Worm (Caenorhabditis elegans) whole organism, mixed stage, embryonic: ENCODE results near the gene T05C12.11.

Source experiments
- M03D4.4 ChIP-seq: sonication (generic microtip); optimal IDR thresholded peaks from 2 replicates; lab custom pipeline; 2017; ENCODE audit warnings: mild to moderate bottlenecking, missing genetic modification characterization, missing compliant biosample characterization
- bed-3 ChIP-seq: fragments of 200-800 bp; sonication (Bioruptor generic); optimal IDR thresholded peaks from 3 replicates; lab custom pipeline; 2018; ENCODE audit warnings: mild to moderate bottlenecking, missing genetic modification characterization, moderate library complexity, missing compliant biosample characterization
- blmp-1 ChIP-seq: fragments of 150-350 bp; optimal IDR thresholded peaks from 2 replicates; lab custom pipeline; 2014; ENCODE audit warnings: missing biosample characterization, missing genetic modification characterization
- ceh-39 ChIP-seq: fragments of 150-350 bp; optimal IDR thresholded peaks from 2 replicates; lab custom pipeline; 2014; ENCODE audit warnings: missing biosample characterization, missing genetic modification characterization
- ceh-43 ChIP-seq: fragments of 200-800 bp; sonication (Bioruptor generic); optimal IDR thresholded peaks from 2 replicates; lab custom pipeline; 2018; ENCODE audit warnings: mild to moderate bottlenecking, missing genetic modification characterization, moderate library complexity, missing compliant biosample characterization
- ces-1 ChIP-seq: fragments of 150-350 bp; optimal IDR thresholded peaks from 2 replicates; lab custom pipeline; 2014; ENCODE audit warnings: missing biosample characterization, missing genetic modification reagents, missing genetic modification characterization
- cnd-1 ChIP-seq: fragments of 200-800 bp; sonication (Bioruptor generic); optimal IDR thresholded peaks from 2 replicates; lab custom pipeline; 2018; ENCODE audit warnings: mild to moderate bottlenecking, missing genetic modification characterization, missing compliant biosample characterization
- drap-1 ChIP-seq: fragments of 200-800 bp; sonication (Bioruptor generic); optimal IDR thresholded peaks from 3 replicates; lab custom pipeline; 2018; ENCODE audit warnings: mild to moderate bottlenecking, missing genetic modification characterization, missing compliant biosample characterization
- elt-1 ChIP-seq: sonication (generic microtip); optimal IDR thresholded peaks from 2 replicates; lab custom pipeline; 2017; ENCODE audit warnings: missing genetic modification characterization, mild to moderate bottlenecking, missing compliant biosample characterization, antibody characterized with exemption, moderate library complexity, borderline replicate concordance; ENCODE audit not compliant: insufficient read depth
- elt-3 ChIP-seq: fragments of 150-350 bp; optimal IDR thresholded peaks from 2 replicates; lab custom pipeline; 2014; ENCODE audit warnings: missing biosample characterization, missing genetic modification characterization
- flh-1 ChIP-seq: fragments of 200-800 bp; sonication (Bioruptor generic); optimal IDR thresholded peaks from 2 replicates; lab custom pipeline; 2018; ENCODE audit warnings: mild to moderate bottlenecking, missing genetic modification characterization, moderate library complexity, missing compliant biosample characterization
- ham-2 ChIP-seq: fragments of 200-800 bp; sonication (Bioruptor generic); optimal IDR thresholded peaks from 2 replicates; lab custom pipeline; 2018; ENCODE audit warnings: mild to moderate bottlenecking, missing genetic modification characterization, missing compliant biosample characterization
- lin-13 ChIP-seq: fragments of 150-350 bp; optimal IDR thresholded peaks from 2 replicates; lab custom pipeline; 2014; ENCODE audit warnings: missing biosample characterization, missing genetic modification characterization
- lin-32 ChIP-seq: fragments of 200-800 bp; sonication (Bioruptor generic); optimal IDR thresholded peaks from 2 replicates; lab custom pipeline; 2018; ENCODE audit warnings: mild to moderate bottlenecking, missing genetic modification characterization, missing compliant biosample characterization
- lsy-2 ChIP-seq: fragments of 150-350 bp; optimal IDR thresholded peaks from 2 replicates; lab custom pipeline; 2014; ENCODE audit warnings: missing biosample characterization, missing genetic modification characterization
- mab-5 ChIP-seq: fragments of 150-350 bp; optimal IDR thresholded peaks from 2 replicates; lab custom pipeline; 2014; ENCODE audit warnings: missing biosample characterization, missing genetic modification characterization
- mep-1 ChIP-seq: fragments of 150-350 bp; optimal IDR thresholded peaks from 2 replicates; lab custom pipeline; 2017; ENCODE audit warnings: missing biosample characterization, missing genetic modification reagents, missing genetic modification characterization, inconsistent platforms
- mls-2 ChIP-seq: sonication (generic microtip); optimal IDR thresholded peaks from 2 replicates; lab custom pipeline; 2016; ENCODE audit warnings: mild to moderate bottlenecking, missing genetic modification characterization, moderate library complexity, missing compliant biosample characterization
- nhr-12 ChIP-seq: fragments of 150-350 bp; optimal IDR thresholded peaks from 2 replicates; lab custom pipeline; 2014; ENCODE audit warnings: missing biosample characterization, missing genetic modification characterization
- nhr-2 ChIP-seq: fragments of 150-350 bp; optimal IDR thresholded peaks from 2 replicates; lab custom pipeline; 2014; ENCODE audit warnings: missing biosample characterization, missing genetic modification characterization
- nhr-237 ChIP-seq: fragments of 150-350 bp; optimal IDR thresholded peaks from 2 replicates; lab custom pipeline; 2014; ENCODE audit warnings: missing biosample characterization, missing genetic modification characterization
- nhr-28 ChIP-seq: fragments of 150-350 bp; optimal IDR thresholded peaks from 2 replicates; lab custom pipeline; 2014; ENCODE audit warnings: missing biosample characterization, missing genetic modification characterization
- nhr-76 ChIP-seq: sonication (generic microtip); optimal IDR thresholded peaks from 2 replicates; lab custom pipeline; 2017; ENCODE audit warnings: missing biosample characterization, missing genetic modification characterization
- pha-4 ChIP-seq: fragments of 150-350 bp; optimal IDR thresholded peaks from 2 replicates; lab custom pipeline; 2018; ENCODE audit warnings: missing biosample characterization, missing genetic modification reagents, missing genetic modification characterization
- sem-2 ChIP-seq: fragments of 200-800 bp; sonication (Bioruptor generic); optimal IDR thresholded peaks from 2 replicates; lab custom pipeline; 2018; ENCODE audit warnings: mild to moderate bottlenecking, missing genetic modification characterization, missing compliant biosample characterization
- snpc-4 ChIP-seq: fragments of 150-350 bp; optimal IDR thresholded peaks from 2 replicates; lab custom pipeline; 2014; ENCODE audit warnings: missing biosample characterization, missing genetic modification characterization
- sptf-1 ChIP-seq: sonication (generic microtip); optimal IDR thresholded peaks from 2 replicates; lab custom pipeline; 2017; ENCODE audit warnings: mild to moderate bottlenecking, missing genetic modification characterization, moderate library complexity, missing compliant biosample characterization
- tbx-8 ChIP-seq: fragments of 200-800 bp; sonication (Bioruptor generic); optimal IDR thresholded peaks from 2 replicates; lab custom pipeline; 2018; ENCODE audit warnings: mild to moderate bottlenecking, missing genetic modification characterization, moderate library complexity, missing compliant biosample characterization
- unc-120 ChIP-seq: sonication (generic microtip); optimal IDR thresholded peaks from 2 replicates; lab custom pipeline; 2017; ENCODE audit warnings: missing genetic modification characterization, missing compliant biosample characterization; ENCODE audit not compliant: poor library complexity, severe bottlenecking
- unc-62 ChIP-seq: fragments of 150-350 bp; optimal IDR thresholded peaks from 2 replicates; lab custom pipeline; 2014; ENCODE audit warnings: missing biosample characterization, missing genetic modification reagents, missing genetic modification characterization
- zip-8 ChIP-seq: fragments of 150-350 bp; optimal IDR thresholded peaks from 2 replicates; lab custom pipeline; 2014; ENCODE audit warnings: missing biosample characterization, missing genetic modification characterization
- ztf-11 ChIP-seq: fragments of 150-350 bp; optimal IDR thresholded peaks from 2 replicates; lab custom pipeline; 2014; ENCODE audit warnings: missing biosample characterization, missing genetic modification characterization

T05C12.11 gene

ce11 chrII:8181437-8181836, 11.2 kb upstream of the T05C12.11 start, which contains the start of gene dylt-3:
dylt-3 (plus strand) TSS chrII:8181737.
- no peak for TF ChIP-seq bed-3 (GFP tag; lab: Kevin White, UChicago)
- TF ChIP-seq elt-1 (tag; lab: Kevin White, UChicago), result no peak
- no peak for TF ChIP-seq mep-1 (tag; lab: Kevin White, UChicago)
- TF ChIP-seq ceh-39 (tag; lab: Kevin White, UChicago), result no peak
- TF ChIP-seq lin-13 (tag; lab: Kevin White, UChicago), result no peak
- TF ChIP-seq mab-5, result no peak
- TF ChIP-seq ces-1 (GFP tag; lab: Kevin White, UChicago), result no peak
- TF ChIP-seq nhr-237 (tag; lab: Kevin White, UChicago), result no peak
- no peak for TF ChIP-seq M03D4.4 (tag; lab: Kevin White, UChicago)
- no peak for TF ChIP-seq nhr-2 (tag; lab: Kevin White, UChicago)
- no peak for TF ChIP-seq snpc-4 (tag; lab: Kevin White, UChicago)
- no peak for TF ChIP-seq sem-2 (GFP tag; lab: Kevin White, UChicago)
- no peak for TF ChIP-seq ztf-11 (tag; lab: Kevin White, UChicago)
- no peak for TF ChIP-seq elt-3 (tag; lab: Kevin White, UChicago)
- no peak for TF ChIP-seq blmp-1 (tag; lab: Kevin White, UChicago)
- TF ChIP-seq nhr-28 (tag; lab: Kevin White, UChicago), result no peak
- TF ChIP-seq cnd-1, result no peak
- TF ChIP-seq unc-120, result no peak
- no peak for TF ChIP-seq unc-62
- TF ChIP-seq sptf-1, result no peak

ce11 chrII:8180281-8180680, 10.0 kb upstream of the T05C12.11 start, which contains the start of gene T05C12.4:
T05C12.4 (minus strand) TSS chrII:8180381.
- TF ChIP-seq blmp-1 (tag; lab: Kevin White, UChicago), result no peak
- TF ChIP-seq pha-4 (tag; lab: Kevin White, UChicago), result no peak
- no peak for TF ChIP-seq unc-62
- no peak for TF ChIP-seq ham-2 (GFP tag; lab: Kevin White, UChicago)
- TF ChIP-seq lin-13 (tag; lab: Kevin White, UChicago), result no peak
- TF ChIP-seq tbx-8 (GFP tag; lab: Kevin White, UChicago), result no peak
- TF ChIP-seq bed-3 (GFP tag; lab: Kevin White, UChicago), result no peak
- TF ChIP-seq ceh-43, result no peak
- no peak for TF ChIP-seq elt-3 (tag; lab: Kevin White, UChicago)
- no peak for TF ChIP-seq flh-1 (GFP tag; lab: Kevin White, UChicago)
- TF ChIP-seq nhr-28 (tag; lab: Kevin White, UChicago), result no peak
- no peak for TF ChIP-seq drap-1
- no peak for TF ChIP-seq sptf-1
- TF ChIP-seq lsy-2 (tag; lab: Kevin White, UChicago), result no peak
- no peak for TF ChIP-seq nhr-237 (tag; lab: Kevin White, UChicago)
- TF ChIP-seq lin-32, result no peak
- no peak for TF ChIP-seq unc-120
- no peak for TF ChIP-seq ceh-39 (tag; lab: Kevin White, UChicago)

ce11 chrII:8178614-8179013, 8.3 kb upstream of the T05C12.11 start:
- TF ChIP-seq nhr-76 (tag; lab: Kevin White, UChicago), result no peak
- TF ChIP-seq snpc-4 (tag; lab: Kevin White, UChicago), result no peak
- TF ChIP-seq mls-2, result no peak
- no peak for TF ChIP-seq bed-3 (GFP tag; lab: Kevin White, UChicago)
- no peak for TF ChIP-seq sptf-1
- no peak for TF ChIP-seq drap-1
- no peak for TF ChIP-seq mep-1 (tag; lab: Kevin White, UChicago)
- no peak for TF ChIP-seq nhr-12 (tag; lab: Kevin White, UChicago)
- TF ChIP-seq elt-3 (tag; lab: Kevin White, UChicago), result no peak

DNA sequence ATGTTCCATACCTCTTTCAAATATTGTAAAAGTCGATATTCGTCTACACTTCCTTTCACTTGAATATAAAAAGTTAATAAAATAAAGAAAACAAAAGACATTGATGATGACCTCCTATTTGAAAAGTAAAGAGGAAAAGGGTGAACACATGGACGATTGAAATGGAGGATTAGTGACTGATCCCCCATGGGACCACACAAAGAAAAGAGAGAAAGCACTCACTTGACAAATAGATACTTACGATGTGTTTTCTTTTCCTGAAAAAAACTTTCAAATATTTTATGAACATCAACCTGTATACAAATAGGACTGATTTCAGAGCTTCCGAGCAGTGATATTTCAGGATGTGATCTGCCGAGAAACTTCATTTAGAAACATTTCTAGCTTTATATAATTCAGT, 6.8 kb upstream of the T05C12.11 start, which contains the start of gene acr-14:
Gene acr-14 (minus strand): TSS at position 101 of the 400 bp plus-strand sequence.
- TF ChIP-seq elt-1 (tag; lab: Kevin White, UChicago) (no peak), zip-8 (tag; lab: Kevin White, UChicago) (no peak), lin-13 (tag; lab: Kevin White, UChicago) (no peak), cnd-1 (no peak), nhr-237 (tag; lab: Kevin White, UChicago) (no peak)

DNA sequence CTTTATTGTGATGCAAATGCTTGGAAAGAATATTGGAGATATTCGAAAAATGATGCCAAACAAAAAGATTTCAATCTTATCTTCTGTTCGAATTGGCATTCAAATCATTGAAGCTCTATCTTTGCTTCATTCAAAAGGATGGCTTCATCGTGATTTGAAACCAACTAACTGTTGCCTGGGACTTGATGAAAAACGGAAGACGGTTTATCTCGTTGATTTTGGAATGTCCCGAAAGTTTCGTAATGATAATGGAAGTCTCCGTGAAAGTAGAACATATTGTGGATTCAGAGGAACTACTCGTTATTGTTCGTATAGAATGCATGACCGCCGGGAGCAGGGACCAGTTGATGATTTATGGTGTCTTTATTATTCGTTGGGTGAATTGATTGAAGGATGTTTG, 3.9 kb upstream of the T05C12.11 start:
- TF ChIP-seq elt-3 (tag; lab: Kevin White, UChicago) (no peak), elt-1 (tag; lab: Kevin White, UChicago) (no peak), mep-1 (tag; lab: Kevin White, UChicago) (no peak), nhr-28 (tag; lab: Kevin White, UChicago) (no peak), flh-1 (GFP tag; lab: Kevin White, UChicago) (no peak), unc-120 (no peak), cnd-1 (no peak), drap-1 (no peak), mab-5 (no peak), lsy-2 (tag; lab: Kevin White, UChicago) (no peak), bed-3 (GFP tag; lab: Kevin White, UChicago) (no peak), nhr-237 (tag; lab: Kevin White, UChicago) (no peak)
